Worm (Caenorhabditis elegans): ENCODE measurements around the gene his-5.
"Not testable (repeated sequence)": the region's sequence is repeated elsewhere in the genome, so short reads cannot be mapped to it uniquely, and the experiment has no call there.

Gene his-5

ce11 chrV:8569841-8570361 lies 34.9 kb downstream of the his-5 start, which contains the start of the genes F25G6.9 and symk-1 (continued):
- TF ChIP-seq lin-13 (GFP tag; optimal IDR thresholded peaks at IDR 0.05) (peak; percentile 41), dpl-1 (GFP tag; optimal IDR thresholded peaks at IDR 0.05) (peak; percentile 61 to 75 (median 71)), hpl-2 (GFP tag; optimal IDR thresholded peaks at IDR 0.05) (peak; percentile 44), efl-1 (optimal IDR thresholded peaks at IDR 0.05) (peak; percentile 64 to 77), efl-1 (GFP tag; optimal IDR thresholded peaks at IDR 0.05 in 1 of 2) (peak; percentile 73 to 97), grh-1 (GFP tag; IDR thresholded peaks at IDR 0.05) (peak; percentile 44), nhr-77 (tag; optimal IDR thresholded peaks at IDR 0.05) (no peak), lsy-2 (tag; optimal IDR thresholded peaks at IDR 0.05) (peak; percentile 72 to 82), fkh-8 (tag; optimal IDR thresholded peaks at IDR 0.05) (peak; percentile 9), hlh-4 (tag; optimal IDR thresholded peaks at IDR 0.05) (no peak), isw-1 (GFP tag; IDR thresholded peaks at IDR 0.05) (peak; percentile 66), jun-1 (tag; optimal IDR thresholded peaks at IDR 0.05) (no peak), fos-1 (tag; optimal IDR thresholded peaks at IDR 0.05) (peak; percentile 7), skn-1 (tag; optimal IDR thresholded peaks at IDR 0.05) (peak; percentile 52), nhr-19 (GFP tag; conservative IDR thresholded peaks at IDR 0.05) (peak; percentile 82), pax-3 (tag; optimal IDR thresholded peaks at IDR 0.05) (no peak), tlp-1 (tag; optimal IDR thresholded peaks at IDR 0.05) (no peak), nhr-47 (tag; optimal IDR thresholded peaks at IDR 0.05) (peak; percentile 89), zip-4 (GFP tag; optimal IDR thresholded peaks at IDR 0.05) (peak; percentile 44), nhr-28 (tag; optimal IDR thresholded peaks at IDR 0.05) (no peak), hlh-17 (GFP tag; optimal IDR thresholded peaks at IDR 0.05; ENCODE audit: borderline replicate concordance) (no peak), irx-1 (tag; optimal IDR thresholded peaks at IDR 0.05) (peak; percentile 80), fkh-10 (GFP tag; optimal IDR thresholded peaks at IDR 0.05) (no peak), F16B12.6 (tag; optimal IDR thresholded peaks at IDR 0.05) (peak; percentile 3), aly-2 (tag; optimal IDR thresholded peaks at IDR 0.05) (peak; percentile 56), nhr-237 (tag; optimal IDR thresholded peaks at IDR 0.05) (no peak), blmp-1 (tag; optimal IDR thresholded peaks at IDR 0.05) (no peak), egl-27 (tag; optimal IDR thresholded peaks at IDR 0.05) (no peak), xbp-1 (tag; optimal IDR thresholded peaks at IDR 0.05) (peak; percentile 76), ceh-82 (tag; optimal IDR thresholded peaks at IDR 0.05) (peak; percentile 58 to 74 (median 69)), mef-2 (tag; optimal IDR thresholded peaks at IDR 0.05) (no peak), mab-9 (GFP tag; IDR thresholded peaks at IDR 0.05) (no peak), elt-3 (tag; optimal IDR thresholded peaks at IDR 0.05) (peak in 2 of 6 experiments; percentile 13 to 17), lin-15B (tag; optimal IDR thresholded peaks at IDR 0.05) (peak; percentile 16), nhr-12 (tag; optimal IDR thresholded peaks at IDR 0.05) (no peak), snu-23 (GFP tag; optimal IDR thresholded peaks at IDR 0.05) (peak; percentile 81), C16A3.4 (tag; optimal IDR thresholded peaks at IDR 0.05) (peak; percentile 10), snpc-4 (tag; optimal IDR thresholded peaks at IDR 0.05) (peak; percentile 75), nhr-76 (tag; optimal IDR thresholded peaks at IDR 0.05) (no peak), unc-86 (tag; optimal IDR thresholded peaks at IDR 0.05) (peak; percentile 60)

- not testable (repeated sequence) for TF ChIP-seq irx-1 (tag; optimal IDR thresholded peaks at IDR 0.05); lin-14 (GFP tag; optimal IDR thresholded peaks at IDR 0.05); egl-27 (tag; optimal IDR thresholded peaks at IDR 0.05)
These were observed 39.7 kb downstream of the his-5 start, which contains the start of gene F25G6.1 for ce11 chrV:8574762-8575161. TSS of gene F25G6.1 (plus strand) at chrV:8575062.

DNA sequence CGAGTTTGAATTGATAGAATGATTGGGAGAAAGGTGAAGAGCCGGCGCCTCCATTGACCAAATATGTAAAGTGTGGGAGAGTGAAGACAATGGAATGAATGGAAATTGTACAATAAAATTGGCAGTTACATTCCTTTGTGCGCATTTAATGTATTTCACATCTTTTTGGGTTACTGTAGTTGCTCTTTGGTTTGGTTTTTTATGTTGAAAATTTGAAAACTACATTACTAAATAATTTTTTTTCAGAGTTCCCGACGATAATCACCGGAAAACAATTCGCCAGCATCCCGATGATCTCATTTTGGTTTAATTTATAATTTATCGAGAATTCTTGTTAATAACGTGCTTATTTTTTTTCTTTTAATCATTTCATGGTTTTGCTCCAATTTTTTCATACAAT lies 45.9 kb downstream of the his-5 start, which contains the start of gene C10B5.1:
Gene C10B5.1, plus strand, starts transcription at position 301 of the 400 bp plus-strand sequence.
- TF ChIP-seq jun-1 (tag; optimal IDR thresholded peaks at IDR 0.05) = no peak
- TF ChIP-seq fkh-10 (GFP tag; optimal IDR thresholded peaks at IDR 0.05) = no peak
- TF ChIP-seq skn-1 (tag; optimal IDR thresholded peaks at IDR 0.05) = no peak
- no peak for TF ChIP-seq elt-3 (tag; optimal IDR thresholded peaks at IDR 0.05)
- TF ChIP-seq sptf-1 (tag; optimal IDR thresholded peaks at IDR 0.05) = no peak
- no peak for TF ChIP-seq sox-4 (tag; optimal IDR thresholded peaks at IDR 0.05)
- no peak for TF ChIP-seq unc-62 (GFP tag; optimal IDR thresholded peaks at IDR 0.05)
- TF ChIP-seq elt-2 (tag; optimal IDR thresholded peaks at IDR 0.05) = no peak
- TF ChIP-seq nhr-76 (tag; optimal IDR thresholded peaks at IDR 0.05) = no peak
- TF ChIP-seq unc-86 (tag; optimal IDR thresholded peaks at IDR 0.05) = no peak
- TF ChIP-seq rnt-1 (tag; optimal IDR thresholded peaks at IDR 0.05) = no peak

Measured in whole organism, L1 larva.